Fruit fly (Drosophila melanogaster) whole organism, prepupa: ENCODE measurements around the gene Acp63F.
A peak's percentile ranks its signal among the peaks of the same experiment; 100 is the strongest.

ENCODE experiments used
- Blimp-1 ChIP-seq: fragments of 200-800 bp; sonication (Bioruptor generic); optimal IDR thresholded peaks from 3 replicates; lab custom pipeline; 2017; ENCODE audit warnings: missing biosample characterization, missing genetic modification characterization, mild to moderate bottlenecking, moderate library complexity, missing genetic modification reagents
- CG11294 ChIP-seq: fragments of 200-800 bp; sonication (Bioruptor generic); IDR thresholded peaks from 2 replicates; pipeline ENCODE4 v1.3.6; 2022; ENCODE audit warnings: missing biosample characterization, missing genetic modification characterization
- CG11902 ChIP-seq: fragments of 200-800 bp; sonication (Bioruptor generic); optimal IDR thresholded peaks from 3 replicates; lab custom pipeline; 2016; ENCODE audit warnings: missing biosample characterization, missing genetic modification characterization
- CG16779 ChIP-seq: fragments of 200-800 bp; sonication (Bioruptor generic); optimal IDR thresholded peaks from 3 replicates; lab custom pipeline; 2017; ENCODE audit warnings: missing biosample characterization, mild to moderate bottlenecking, missing genetic modification characterization
- CG31627 ChIP-seq: fragments of 200-800 bp; sonication (Bioruptor generic); optimal IDR thresholded peaks from 3 replicates; lab custom pipeline; 2016; ENCODE audit warnings: missing biosample characterization, missing genetic modification characterization
- CG32006 ChIP-seq: fragments of 200-800 bp; sonication (Bioruptor generic); optimal IDR thresholded peaks from 3 replicates; lab custom pipeline; 2017; ENCODE audit warnings: missing biosample characterization, mild to moderate bottlenecking, missing genetic modification characterization
- CG34406 ChIP-seq: fragments of 200-800 bp; sonication (Bioruptor generic); optimal IDR thresholded peaks from 3 replicates; lab custom pipeline; 2016; ENCODE audit warnings: missing biosample characterization, missing genetic modification characterization
- CG6163 ChIP-seq: fragments of 200-800 bp; sonication (Bioruptor generic); IDR thresholded peaks from 3 replicates; pipeline ENCODE4 v1.3.6; 2022; ENCODE audit warnings: missing biosample characterization, missing genetic modification characterization
- CG6276 ChIP-seq: fragments of 200-800 bp; sonication (Bioruptor generic); optimal IDR thresholded peaks from 2 replicates; lab custom pipeline; 2017; ENCODE audit warnings: missing biosample characterization, mild to moderate bottlenecking, missing genetic modification characterization
- CG6808 ChIP-seq: fragments of 200-800 bp; sonication (Bioruptor generic); optimal IDR thresholded peaks from 3 replicates; lab custom pipeline; 2017; ENCODE audit warnings: missing biosample characterization, missing genetic modification characterization, mild to moderate bottlenecking, moderate library complexity, missing genetic modification reagents
- CG6854 ChIP-seq: fragments of 200-800 bp; sonication (Bioruptor generic); optimal IDR thresholded peaks from 2 replicates; lab custom pipeline; 2017; ENCODE audit warnings: missing biosample characterization, mild to moderate bottlenecking, missing genetic modification characterization
- CG8119 ChIP-seq: fragments of 200-800 bp; sonication (Bioruptor generic); IDR thresholded peaks from 3 replicates; pipeline ENCODE4 v1.3.6; 2022; ENCODE audit warnings: missing biosample characterization, missing genetic modification characterization
- CG8632 ChIP-seq: fragments of 200-800 bp; sonication (Bioruptor generic); optimal IDR thresholded peaks from 3 replicates; lab custom pipeline; 2016; ENCODE audit warnings: missing biosample characterization, missing genetic modification characterization
- Eip75B ChIP-seq: fragments of 200-800 bp; sonication (Bioruptor generic); optimal IDR thresholded peaks from 3 replicates; lab custom pipeline; 2016; ENCODE audit warnings: missing biosample characterization, missing genetic modification characterization
- Eip78C ChIP-seq: fragments of 200-800 bp; sonication (Bioruptor generic); peaks from one replicate; lab custom pipeline; 2016; ENCODE audit warnings: missing biosample characterization, missing genetic modification characterization
- Eip93F ChIP-seq: fragments of 200-800 bp; sonication (Bioruptor generic); optimal IDR thresholded peaks from 2 replicates; lab custom pipeline; 2016; ENCODE audit warnings: missing biosample characterization, mild to moderate bottlenecking, missing genetic modification characterization
- Ets21C ChIP-seq: fragments of 200-800 bp; sonication (Bioruptor generic); optimal IDR thresholded peaks from 3 replicates; lab custom pipeline; 2016; ENCODE audit warnings: missing biosample characterization, missing genetic modification characterization
- Gug ChIP-seq: fragments of 200-800 bp; sonication (Bioruptor generic); IDR thresholded peaks from 2 replicates; pipeline ENCODE4 v1.3.6; 2022; ENCODE audit warnings: missing biosample characterization, missing genetic modification characterization
- Hr38 ChIP-seq: sonication (Bioruptor generic); optimal IDR thresholded peaks from 2 replicates; lab custom pipeline; 2016; ENCODE audit warnings: missing biosample characterization, missing genetic modification characterization
- Hr39 ChIP-seq: fragments of 200-800 bp; sonication (Bioruptor generic); optimal IDR thresholded peaks from 2 replicates; lab custom pipeline; 2016; ENCODE audit warnings: missing biosample characterization, missing genetic modification characterization
- Hr4 ChIP-seq: fragments of 200-800 bp; sonication (Bioruptor generic); optimal IDR thresholded peaks from 3 replicates; lab custom pipeline; 2016; ENCODE audit warnings: missing biosample characterization, missing genetic modification characterization
- Lpt ChIP-seq: fragments of 200-800 bp; sonication (Bioruptor generic); optimal IDR thresholded peaks from 3 replicates; lab custom pipeline; 2016; ENCODE audit warnings: missing biosample characterization, missing genetic modification characterization
- Smox ChIP-seq: fragments of 200-800 bp; sonication (Bioruptor generic); optimal IDR thresholded peaks from 3 replicates; lab custom pipeline; 2016; ENCODE audit warnings: missing biosample characterization, missing genetic modification characterization
- Sox15 ChIP-seq: fragments of 200-800 bp; sonication (Bioruptor generic); optimal IDR thresholded peaks from 3 replicates; lab custom pipeline; 2016; ENCODE audit warnings: missing biosample characterization, missing genetic modification characterization
- achi ChIP-seq: fragments of 200-800 bp; sonication (Bioruptor generic); optimal IDR thresholded peaks from 3 replicates; lab custom pipeline; 2016; ENCODE audit warnings: missing biosample characterization, missing genetic modification characterization
- acj6 ChIP-seq: fragments of 200-800 bp; sonication (Bioruptor generic); optimal IDR thresholded peaks from 3 replicates; lab custom pipeline; 2016; ENCODE audit warnings: missing biosample characterization, missing genetic modification characterization
- dac ChIP-seq: fragments of 200-800 bp; sonication (Bioruptor generic); optimal IDR thresholded peaks from 2 replicates; lab custom pipeline; 2017; ENCODE audit warnings: missing biosample characterization, mild to moderate bottlenecking, missing genetic modification characterization
- dsx ChIP-seq: fragments of 200-800 bp; optimal IDR thresholded peaks from 3 replicates; lab custom pipeline; 2019; ENCODE audit warnings: missing biosample characterization, mild to moderate bottlenecking, missing genetic modification characterization, moderate library complexity; ENCODE audit not compliant: poor library complexity, severe bottlenecking
- eg ChIP-seq: fragments of 200-800 bp; sonication (Bioruptor generic); IDR thresholded peaks from 3 replicates; pipeline ENCODE4 v1.3.6; 2022; ENCODE audit warnings: missing biosample characterization, missing genetic modification characterization
- esn ChIP-seq: fragments of 200-800 bp; sonication (Bioruptor generic); optimal IDR thresholded peaks from 2 replicates; lab custom pipeline; 2016; ENCODE audit warnings: missing biosample characterization, mild to moderate bottlenecking, missing genetic modification characterization, moderate library complexity
- fd59A ChIP-seq: fragments of 200-800 bp; sonication (Bioruptor generic); optimal IDR thresholded peaks from 2 replicates; lab custom pipeline; 2017; ENCODE audit warnings: missing biosample characterization, mild to moderate bottlenecking, missing genetic modification characterization, missing genetic modification reagents
- fd85E ChIP-seq: fragments of 200-800 bp; sonication (Bioruptor generic); optimal IDR thresholded peaks from 3 replicates; lab custom pipeline; 2016; ENCODE audit warnings: missing biosample characterization, missing genetic modification characterization
- lz ChIP-seq: fragments of 200-800 bp; sonication (Bioruptor generic); optimal IDR thresholded peaks from 3 replicates; lab custom pipeline; 2016; ENCODE audit warnings: missing biosample characterization, missing genetic modification characterization
- net ChIP-seq: fragments of 200-800 bp; sonication (Bioruptor generic); optimal IDR thresholded peaks from 3 replicates; lab custom pipeline; 2016; ENCODE audit warnings: missing biosample characterization, missing genetic modification characterization
- salr ChIP-seq, 2 experiments: fragments of 200-800 bp; sonication (Bioruptor generic); optimal IDR thresholded peaks; 3 replicates each; lab custom pipeline; 2016 to 2018; ENCODE audit warnings: missing biosample characterization in 2 of 2, missing genetic modification characterization in 2 of 2, mild to moderate bottlenecking in 1 of 2
- ss ChIP-seq, 2 experiments: fragments of 200-800 bp; sonication (Bioruptor generic); optimal IDR thresholded peaks; 2 replicates in 1 of 2; 3 replicates in 1 of 2; lab custom pipeline; 2017 to 2018; ENCODE audit warnings: mild to moderate bottlenecking in 2 of 2, missing biosample characterization in 2 of 2, missing genetic modification characterization in 2 of 2, moderate library complexity in 1 of 2
- svp ChIP-seq: fragments of 200-800 bp; sonication (Bioruptor generic); peaks from one replicate; lab custom pipeline; 2016; ENCODE audit warnings: missing biosample characterization, missing genetic modification characterization
- topi ChIP-seq: fragments of 200-800 bp; sonication (Bioruptor generic); optimal IDR thresholded peaks from 3 replicates; lab custom pipeline; 2016; ENCODE audit warnings: missing biosample characterization, missing genetic modification characterization
- vri ChIP-seq: fragments of 200-800 bp; sonication (Bioruptor generic); optimal IDR thresholded peaks from 3 replicates; lab custom pipeline; 2016; ENCODE audit warnings: missing biosample characterization, mild to moderate bottlenecking, missing genetic modification characterization

The Acp63F gene

DNA sequence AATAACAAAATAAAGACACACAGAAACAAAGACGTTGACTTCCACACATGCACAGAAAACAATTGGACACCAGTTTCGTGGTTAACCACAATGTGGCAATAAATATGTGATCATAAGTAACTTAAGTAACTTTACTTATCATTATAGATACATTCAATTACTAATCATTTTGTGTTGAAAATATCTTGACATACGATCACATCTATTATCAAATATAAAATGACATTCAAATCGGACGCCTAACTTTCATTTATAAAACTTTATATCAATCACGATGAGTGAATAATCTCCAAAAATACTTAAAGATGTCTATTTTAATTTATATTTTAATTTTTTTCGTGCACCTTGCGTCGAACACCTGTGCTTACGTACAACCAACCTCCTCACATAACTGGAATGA, 37.7 kb downstream of the Acp63F start (continued):
- TF ChIP-seq net (GFP tag; lab: Kevin White, UChicago): no peak
- peak; percentile 43 for TF ChIP-seq CG32006 (GFP tag; lab: Kevin White, UChicago)
- no peak for TF ChIP-seq Gug (GFP tag; lab: Robert Waterston, UW)
- peak; percentile 19 for TF ChIP-seq achi (GFP tag; lab: Kevin White, UChicago)
- TF ChIP-seq dac (GFP tag; lab: Kevin White, UChicago): no peak
- no peak for TF ChIP-seq Hr38 (GFP tag; lab: Kevin White, UChicago)
- peak; percentile 11 for TF ChIP-seq Smox (GFP tag; lab: Kevin White, UChicago)
- TF ChIP-seq ss (GFP tag; optimal IDR thresholded peaks at IDR 0.05; lab: Kevin White, UChicago): no peak
- TF ChIP-seq CG11294 (GFP tag; lab: Robert Waterston, UW): no peak
- TF ChIP-seq topi (GFP tag; lab: Kevin White, UChicago): peak; percentile 69
- no peak for TF ChIP-seq Sox15 (GFP tag; lab: Kevin White, UChicago)
- TF ChIP-seq Hr4 (GFP tag; lab: Kevin White, UChicago): peak; percentile 18
- no peak for TF ChIP-seq salr (GFP tag; optimal IDR thresholded peaks at IDR 0.05; lab: Kevin White, UChicago)
- no peak for TF ChIP-seq Eip75B
- TF ChIP-seq eg (GFP tag; lab: Robert Waterston, UW): 0 out of 3 replicates have a peak, but pooled peaks have one; percentile 15
- TF ChIP-seq CG8632 (GFP tag; lab: Kevin White, UChicago): no peak
- TF ChIP-seq Eip78C (GFP tag; lab: Kevin White, UChicago): peak; percentile 79
- no peak for TF ChIP-seq Ets21C (GFP tag; lab: Kevin White, UChicago)
- TF ChIP-seq CG34406 (GFP tag; lab: Kevin White, UChicago): peak; percentile 34
- TF ChIP-seq vri (GFP tag; lab: Kevin White, UChicago): no peak
- peak; percentile 16 for TF ChIP-seq CG31627 (GFP tag; lab: Kevin White, UChicago)
- TF ChIP-seq CG8119 (GFP tag; lab: Robert Waterston, UW): 0 out of 3 replicates have a peak, but pooled peaks have one; percentile 35
- no peak for TF ChIP-seq acj6 (GFP tag; lab: Kevin White, UChicago)
- no peak for TF ChIP-seq CG6808 (GFP tag; lab: Kevin White, UChicago)
- TF ChIP-seq lz (GFP tag; lab: Kevin White, UChicago): peak; percentile 24
- no peak for TF ChIP-seq CG6854 (GFP tag; lab: Kevin White, UChicago)
- TF ChIP-seq CG6276: peak; percentile 49
- TF ChIP-seq svp: peak; percentile 64
- TF ChIP-seq Hr39: peak; percentile 29

- TF ChIP-seq Eip93F: no peak
- no peak for TF ChIP-seq net (GFP tag; lab: Kevin White, UChicago)
- TF ChIP-seq CG32006 (GFP tag; lab: Kevin White, UChicago): no peak
- TF ChIP-seq vri (GFP tag; lab: Kevin White, UChicago): peak; percentile 92
Observed at dm6 chr3L:3776559-3777097, 39.5 kb downstream of the Acp63F start.

dm6 chr3L:3773317-3773716, 42.8 kb downstream of the Acp63F start:
- TF ChIP-seq CG11902 (GFP tag; lab: Kevin White, UChicago) (no peak), CG6854 (GFP tag; lab: Kevin White, UChicago) (no peak), Blimp-1 (no peak), fd85E (GFP tag; lab: Kevin White, UChicago) (no peak), dsx (no peak), Eip93F (no peak), esn (GFP tag; lab: Kevin White, UChicago) (no peak), fd59A (no peak), net (GFP tag; lab: Kevin White, UChicago) (no peak), CG32006 (GFP tag; lab: Kevin White, UChicago) (no peak), CG16779 (no peak), salr (GFP tag; optimal IDR thresholded peaks at IDR 0.05; lab: Kevin White, UChicago) (no peak), CG6163 (GFP tag; lab: Robert Waterston, UW) (no peak), lz (GFP tag; lab: Kevin White, UChicago) (no peak), Lpt (no peak), CG8632 (GFP tag; lab: Kevin White, UChicago) (no peak)
